Fruit fly (Drosophila melanogaster): ENCODE data around the gene IFT57.
A peak's percentile ranks its signal among the peaks of the same experiment; 100 is the strongest.

Gene IFT57

DNA sequence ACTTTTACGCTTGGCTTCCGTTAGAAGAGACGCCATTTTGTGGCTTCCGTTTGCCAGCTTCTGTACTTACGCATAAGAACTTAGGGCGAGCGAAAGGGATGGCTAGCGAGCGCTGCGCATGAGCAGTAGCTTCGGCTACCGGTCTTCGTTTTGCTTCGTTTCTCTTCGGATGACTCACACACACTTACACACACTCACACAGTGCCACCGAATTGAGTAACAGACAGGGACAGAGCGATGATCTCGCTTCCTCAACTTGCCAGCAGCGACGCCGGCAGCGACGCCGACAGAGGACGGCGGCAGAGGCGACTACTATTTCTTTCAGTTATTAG lies 8.8 kb downstream of the IFT57 start (continued):
- peak; percentile 69 for TF ChIP-seq CG1832 (GFP tag; optimal IDR thresholded peaks at IDR 0.05)
- no peak for TF ChIP-seq Dll (GFP tag; IDR thresholded peaks at IDR 0.05; ENCODE audit: partially characterized antibody)
- TF ChIP-seq CG3065 (GFP tag; optimal IDR thresholded peaks at IDR 0.05), result no peak
- no peak for TF ChIP-seq CG6272 (GFP tag; IDR thresholded peaks at IDR 0.05)
- TF ChIP-seq H15 (GFP tag; IDR thresholded peaks at IDR 0.05), result no peak
- no peak for TF ChIP-seq CrebB (tag; optimal IDR thresholded peaks at IDR 0.05)
- TF ChIP-seq pb (GFP tag; optimal IDR thresholded peaks at IDR 0.05), result no peak
- TF ChIP-seq dimm (GFP tag; IDR thresholded peaks at IDR 0.05), result no peak
- TF ChIP-seq Rfx (GFP tag; IDR thresholded peaks at IDR 0.05), result 0 out of 2 replicates have a peak, but pooled peaks have one; percentile 4
- TF ChIP-seq Drgx (GFP tag; IDR thresholded peaks at IDR 0.05), result no peak
- no peak for TF ChIP-seq E2f2 (GFP tag; IDR thresholded peaks at IDR 0.05)
- TF ChIP-seq CG3995 (GFP tag; optimal IDR thresholded peaks at IDR 0.05), result no peak
- no peak for TF ChIP-seq Hr51 (GFP tag; optimal IDR thresholded peaks at IDR 0.05)
- TF ChIP-seq CG4360 (GFP tag; IDR thresholded peaks at IDR 0.05), result 0 out of 2 replicates have a peak, but pooled peaks have one; percentile 27
- TF ChIP-seq CG18619 (GFP tag; optimal IDR thresholded peaks at IDR 0.05), result no peak
- no peak for TF ChIP-seq Bteb2 (GFP tag; optimal IDR thresholded peaks at IDR 0.05)
- TF ChIP-seq PHDP (tag; optimal IDR thresholded peaks at IDR 0.05), result no peak
- TF ChIP-seq CG9437 (GFP tag; optimal IDR thresholded peaks at IDR 0.05), result no peak
- peak; percentile 46; the same call in 1 of the 3 replicates for TF ChIP-seq CG6791 (GFP tag; IDR thresholded peaks at IDR 0.05; ENCODE audit: partially characterized antibody)
- peak; percentile 95 for TF ChIP-seq z (GFP tag; IDR thresholded peaks at IDR 0.05)
- TF ChIP-seq salm (tag; optimal IDR thresholded peaks at IDR 0.05), result no peak
- no peak for TF ChIP-seq CG10959 (GFP tag; IDR thresholded peaks at IDR 0.05)
- no peak for TF ChIP-seq CG4328 (GFP tag; optimal IDR thresholded peaks at IDR 0.05)
- TF ChIP-seq Awh (GFP tag; IDR thresholded peaks at IDR 0.05), result no peak
- TF ChIP-seq Doc2 (GFP tag; IDR thresholded peaks at IDR 0.05), result no peak
- 0 out of 4 replicates have a peak, but pooled peaks have one; percentile 11 for TF ChIP-seq chinmo (GFP tag; IDR thresholded peaks at IDR 0.05; ENCODE audit: partially characterized antibody)
- no peak for TF ChIP-seq mld (GFP tag; IDR thresholded peaks at IDR 0.05; ENCODE audit: partially characterized antibody)
- TF ChIP-seq Jarid2 (GFP tag; optimal IDR thresholded peaks at IDR 0.05), result peak; percentile 65
- peak; percentile 3 for TF ChIP-seq nmo (GFP tag; optimal IDR thresholded peaks at IDR 0.05)
- TF ChIP-seq pita (GFP tag; optimal IDR thresholded peaks at IDR 0.05), result no peak
- no peak for TF ChIP-seq sima (GFP tag; optimal IDR thresholded peaks at IDR 0.05)
- peak; percentile 67 for TF ChIP-seq Med (GFP tag)
- TF ChIP-seq her (GFP tag; optimal IDR thresholded peaks at IDR 0.05), result no peak
- no peak for TF ChIP-seq vfl (GFP tag; optimal IDR thresholded peaks at IDR 0.05)
- TF ChIP-seq grau (tag; optimal IDR thresholded peaks at IDR 0.05), result no peak
- TF ChIP-seq CG7372 (GFP tag; IDR thresholded peaks at IDR 0.05), result no peak
- TF ChIP-seq lmd (GFP tag; IDR thresholded peaks at IDR 0.05), result no peak
- TF ChIP-seq cg (GFP tag; optimal IDR thresholded peaks at IDR 0.05), result peak; percentile 72
- TF ChIP-seq Adf1 (GFP tag; IDR thresholded peaks at IDR 0.05), result peak; percentile 88
- no peak for TF ChIP-seq CG17328 (GFP tag; IDR thresholded peaks at IDR 0.05)
- TF ChIP-seq CG10979 (tag; optimal IDR thresholded peaks at IDR 0.05), result no peak
- no peak for TF ChIP-seq Hand (GFP tag; optimal IDR thresholded peaks at IDR 0.05)
- no peak for TF ChIP-seq Atf6 (GFP tag; IDR thresholded peaks at IDR 0.05)
- 0 out of 2 replicates have a peak, but pooled peaks have one; percentile 9 for TF ChIP-seq vvl (GFP tag; IDR thresholded peaks at IDR 0.05)
- TF ChIP-seq ewg (GFP tag; optimal IDR thresholded peaks at IDR 0.05), result peak; percentile 51
- peak; percentile 15; the same call in 1 of the 3 replicates for TF ChIP-seq HLH4C (GFP tag; IDR thresholded peaks at IDR 0.05; ENCODE audit: partially characterized antibody)
- no peak for TF ChIP-seq CG8388 (GFP tag; optimal IDR thresholded peaks at IDR 0.05)
- TF ChIP-seq CG32532 (GFP tag; IDR thresholded peaks at IDR 0.05), result no peak
- no peak for TF ChIP-seq stc (GFP tag; IDR thresholded peaks at IDR 0.05)
- no peak for TF ChIP-seq D19A (tag; optimal IDR thresholded peaks at IDR 0.05)
- TF ChIP-seq odd (GFP tag; optimal IDR thresholded peaks at IDR 0.05), result peak; percentile 91
- TF ChIP-seq Dbx (GFP tag; IDR thresholded peaks at IDR 0.05), result no peak
